Fruit fly (Drosophila melanogaster) whole organism, wandering third instar larva: ENCODE data around the gene sofe.

Experiments used
- Dfd ChIP-seq: fragments of >200 bp; optimal IDR thresholded peaks from 2 replicates; lab custom pipeline; 2017; ENCODE audit warnings: missing biosample characterization, missing genetic modification characterization
- Jra ChIP-seq: sonication (Bioruptor generic); optimal IDR thresholded peaks from 2 replicates; lab custom pipeline; 2016; ENCODE audit warnings: missing biosample characterization, missing genetic modification characterization
- Mio ChIP-seq: sonication (Bioruptor generic); optimal IDR thresholded peaks from 2 replicates; lab custom pipeline; 2016; ENCODE audit warnings: missing biosample characterization, missing genetic modification characterization
- br ChIP-seq: fragments of 200-800 bp; sonication (Bioruptor generic); optimal IDR thresholded peaks from 2 replicates; lab custom pipeline; 2016; ENCODE audit warnings: missing biosample characterization, missing genetic modification characterization
- dmrt93B ChIP-seq: fragments of 200-800 bp; sonication (Bioruptor generic); optimal IDR thresholded peaks from 2 replicates; lab custom pipeline; 2018; ENCODE audit warnings: missing biosample characterization, mild to moderate bottlenecking, missing genetic modification characterization
- jim ChIP-seq: fragments of 175-275, 200-325 bp; sonication (Bioruptor generic); optimal IDR thresholded peaks from 2 replicates; lab custom pipeline; 2016; ENCODE audit warnings: missing biosample characterization, mild to moderate bottlenecking, missing genetic modification characterization
- pan ChIP-seq: fragments of >200 bp; optimal IDR thresholded peaks from 2 replicates; lab custom pipeline; 2017
- psq ChIP-seq: fragments of 200-800 bp; sonication (Bioruptor generic); optimal IDR thresholded peaks from 3 replicates; lab custom pipeline; 2017; ENCODE audit warnings: missing biosample characterization, mild to moderate bottlenecking, missing genetic modification characterization, moderate library complexity
- woc ChIP-seq: sonication (Bioruptor generic); optimal IDR thresholded peaks from 2 replicates; lab custom pipeline; 2016; ENCODE audit warnings: missing biosample characterization, mild to moderate bottlenecking, missing genetic modification characterization

DNA sequence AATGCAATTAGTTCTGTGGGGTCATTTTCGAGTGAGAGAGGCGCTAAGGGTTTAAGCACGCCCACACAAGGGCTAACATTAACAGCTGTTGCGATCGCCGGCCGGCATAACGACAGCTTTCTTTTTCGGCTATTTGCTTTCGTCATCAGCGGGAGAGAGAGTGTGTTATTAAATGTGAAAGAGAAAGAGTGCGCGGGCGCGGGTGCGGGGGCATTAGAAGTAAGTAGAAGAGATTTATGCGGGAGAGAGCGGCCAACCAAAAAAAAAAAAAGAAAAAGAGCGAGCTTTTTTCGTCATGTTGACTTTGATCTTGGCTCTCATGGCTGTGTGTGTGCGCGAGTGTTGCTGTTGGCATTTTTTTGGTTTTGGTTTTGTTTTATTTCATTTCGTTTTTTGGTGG lies 43.1 kb downstream of the sofe start:
- TF ChIP-seq Mio (GFP tag; lab: Kevin White, UChicago) (no peak), Dfd (GFP tag; lab: Kevin White, UChicago) (no peak), jim (GFP tag; lab: Kevin White, UChicago) (no peak), psq (GFP tag; lab: Kevin White, UChicago) (no peak), Jra (GFP tag; lab: Kevin White, UChicago) (no peak), pan (lab: Kevin White, UChicago) (no peak), woc (GFP tag; lab: Kevin White, UChicago) (no peak), dmrt93B (no peak), br (GFP tag; lab: Kevin White, UChicago) (no peak)
